Worm (Caenorhabditis elegans): Measurements from ENCODE around the gene F22F7.2.

DNA sequence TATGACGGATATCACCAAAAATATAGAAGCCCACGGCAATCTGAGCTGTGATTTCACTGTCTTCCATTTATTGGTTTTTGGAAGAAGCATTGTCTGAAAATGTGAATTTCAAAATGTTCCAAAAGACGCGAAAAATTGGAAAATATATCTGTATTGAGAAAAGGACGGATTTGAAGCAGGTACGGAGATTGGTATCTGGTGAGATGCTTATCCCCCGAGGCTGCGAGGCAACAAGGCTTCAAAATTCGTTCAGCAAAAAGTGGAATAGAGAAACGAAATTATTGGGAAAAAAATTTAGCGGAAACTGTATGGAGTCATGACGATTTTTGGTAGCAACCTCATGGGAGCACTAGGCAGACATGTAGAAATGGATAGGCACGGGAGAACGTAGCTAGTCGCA lies 19.5 kb upstream of the F22F7.2 start, which contains the start of gene F36F12.1:
- TF ChIP-seq ama-1 (optimal IDR thresholded peaks at IDR 0.05) (no peak), nhr-232 (tag; optimal IDR thresholded peaks at IDR 0.05) (no peak)
